Fruit fly (Drosophila melanogaster) whole organism, embryonic: Measurements from ENCODE around the gene CG43750.

ENCODE experiments used
- CG10321 ChIP-seq: fragments of 200-800 bp; sonication (Bioruptor generic); IDR thresholded peaks from 2 replicates; pipeline ENCODE4 v1.3.6; 2022; ENCODE audit warnings: missing biosample characterization, missing genetic modification characterization
- CG11093 ChIP-seq: fragments of 200-800 bp; sonication (Bioruptor generic); IDR thresholded peaks from 3 replicates; pipeline ENCODE4 v1.3.6; 2022; ENCODE audit warnings: missing biosample characterization, missing genetic modification characterization
- CG1233 ChIP-seq: fragments of 200-800 bp; sonication (Bioruptor generic); optimal IDR thresholded peaks from 4 replicates; lab custom pipeline; 2018; ENCODE audit warnings: missing biosample characterization, mild to moderate bottlenecking, missing genetic modification characterization
- CG12769 ChIP-seq: fragments of 200-800 bp; sonication (Bioruptor generic); optimal IDR thresholded peaks from 2 replicates; lab custom pipeline; 2019; ENCODE audit warnings: missing biosample characterization, mild to moderate bottlenecking, missing genetic modification characterization, moderate library complexity
- CG2202 ChIP-seq: fragments of 200-800 bp; sonication (Bioruptor generic); optimal IDR thresholded peaks from 2 replicates; lab custom pipeline; 2018; ENCODE audit warnings: missing biosample characterization, mild to moderate bottlenecking, missing genetic modification characterization
- CG4707 ChIP-seq: fragments of 200-800 bp; sonication (Bioruptor generic); optimal IDR thresholded peaks from 2 replicates; lab custom pipeline; 2018; ENCODE audit warnings: missing biosample characterization, mild to moderate bottlenecking, missing genetic modification characterization, moderate library complexity
- CG7963 ChIP-seq: fragments of 200-800 bp; sonication (Bioruptor generic); IDR thresholded peaks from 3 replicates; pipeline ENCODE4 v1.3.6; 2022; ENCODE audit warnings: missing biosample characterization, missing genetic modification characterization; ENCODE audit not compliant: partially characterized antibody
- Dll ChIP-seq: fragments of 200-800 bp; sonication (Bioruptor generic); IDR thresholded peaks from 4 replicates; pipeline ENCODE4 v1.3.6; 2022; ENCODE audit warnings: missing biosample characterization, missing genetic modification characterization; ENCODE audit not compliant: partially characterized antibody
- Taf1 ChIP-seq: fragments of 200-800 bp; sonication (Bioruptor generic); IDR thresholded peaks from 2 replicates; pipeline ENCODE4 v1.3.6; 2022; ENCODE audit warnings: missing biosample characterization, missing genetic modification characterization
- Xrp1 ChIP-seq: fragments of 200-800 bp; sonication (Bioruptor generic); IDR thresholded peaks from 2 replicates; pipeline ENCODE4 v1.3.6; 2022; ENCODE audit warnings: missing biosample characterization, missing genetic modification characterization
- hkb ChIP-seq, 2 experiments: fragments of 200-800 bp in 1 of 2; fragments of >200 bp in 1 of 2; sonication (Bioruptor generic) in 1 of 2; IDR thresholded peaks in 1 of 2; optimal IDR thresholded peaks in 1 of 2; 2 replicates each; pipeline versions ENCODE4 v1.3.6 to Lab custom; 2017 to 2022; ENCODE audit warnings: missing biosample characterization in 1 of 2, missing genetic modification characterization in 1 of 2
- knrl ChIP-seq: fragments of 200-800 bp; sonication (Bioruptor generic); IDR thresholded peaks from 3 replicates; pipeline ENCODE4 v1.3.6; 2022; ENCODE audit warnings: missing biosample characterization, missing genetic modification characterization; ENCODE audit not compliant: partially characterized antibody
- pita ChIP-seq: fragments of 200-800 bp; sonication (Bioruptor generic); optimal IDR thresholded peaks from 2 replicates; lab custom pipeline; 2017; ENCODE audit warnings: missing biosample characterization, mild to moderate bottlenecking, missing genetic modification characterization

DNA sequence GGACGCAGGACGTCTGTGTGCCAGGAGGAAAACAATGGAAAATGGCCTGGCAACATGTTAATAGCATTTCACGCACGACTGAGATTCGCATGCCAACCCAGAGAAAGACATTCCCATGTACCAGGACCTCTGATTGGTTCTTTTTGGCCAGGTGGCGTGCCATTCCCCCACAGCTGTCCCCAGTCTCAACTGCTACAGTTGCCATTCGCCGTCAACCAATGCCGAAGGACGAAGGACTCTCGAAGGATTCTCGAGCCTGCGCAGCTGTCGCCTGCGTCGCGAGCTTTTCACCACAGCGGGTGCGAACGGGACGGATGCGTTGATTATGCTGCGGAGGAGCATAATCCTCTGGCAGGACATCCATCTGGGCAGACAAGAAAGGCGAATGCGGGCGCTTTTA lies 9.4 kb upstream of the CG43750 start, which contains the start of gene VGlut:
- no peak for TF ChIP-seq CG10321
- TF ChIP-seq CG7963, result no peak
- no peak for TF ChIP-seq hkb (optimal IDR thresholded peaks at IDR 0.05; lab: Kevin White, UChicago)
- TF ChIP-seq hkb (GFP tag; IDR thresholded peaks at IDR 0.05; lab: Robert Waterston, UW), result no peak
- TF ChIP-seq CG12769 (tag; lab: Kevin White, UChicago), result no peak
- TF ChIP-seq pita, result no peak
- no peak for TF ChIP-seq CG4707 (GFP tag; lab: Kevin White, UChicago)
- TF ChIP-seq Dll (GFP tag; lab: Robert Waterston, UW), result no peak
- no peak for TF ChIP-seq knrl (GFP tag; lab: Robert Waterston, UW)
- no peak for TF ChIP-seq Xrp1 (GFP tag; lab: Robert Waterston, UW)
- no peak for TF ChIP-seq Taf1 (GFP tag; lab: Robert Waterston, UW)
- no peak for TF ChIP-seq CG1233
- TF ChIP-seq CG11093 (GFP tag; lab: Robert Waterston, UW), result no peak
- TF ChIP-seq CG2202, result no peak
